Worm (Caenorhabditis elegans) whole organism, L3 larva: ENCODE measurements around the gene F23D12.3.

Source experiments
- ama-1 ChIP-seq: fragments of 150-350 bp; optimal IDR thresholded peaks from 2 replicates; lab custom pipeline; 2018
- ceh-16 ChIP-seq: sonication (generic microtip); optimal IDR thresholded peaks from 2 replicates; lab custom pipeline; 2017; ENCODE audit warnings: missing biosample characterization, missing genetic modification characterization
- lin-15B ChIP-seq: fragments of 150-350 bp; optimal IDR thresholded peaks from 2 replicates; lab custom pipeline; 2014; ENCODE audit warnings: missing biosample characterization, missing genetic modification characterization
- lsy-12 ChIP-seq: sonication (generic microtip); optimal IDR thresholded peaks from 2 replicates; lab custom pipeline; 2016; ENCODE audit warnings: mild to moderate bottlenecking, missing genetic modification characterization, missing compliant biosample characterization
- nhr-11 ChIP-seq: fragments of 150-350 bp; optimal IDR thresholded peaks from 2 replicates; lab custom pipeline; 2014; ENCODE audit warnings: missing biosample characterization, missing genetic modification characterization
- nhr-12 ChIP-seq: fragments of 150-350 bp; optimal IDR thresholded peaks from 2 replicates; lab custom pipeline; 2014; ENCODE audit warnings: missing biosample characterization, missing genetic modification characterization
- nhr-25 ChIP-seq: sonication (generic microtip); optimal IDR thresholded peaks from 2 replicates; lab custom pipeline; 2017; ENCODE audit warnings: missing biosample characterization, missing genetic modification characterization
- snpc-4 ChIP-seq: fragments of 150-350 bp; optimal IDR thresholded peaks from 2 replicates; lab custom pipeline; 2014; ENCODE audit warnings: missing biosample characterization, missing genetic modification characterization
- tbx-2 ChIP-seq: sonication (generic microtip); optimal IDR thresholded peaks from 2 replicates; lab custom pipeline; 2016; ENCODE audit warnings: mild to moderate bottlenecking, missing genetic modification characterization, missing compliant biosample characterization
- unc-62 ChIP-seq: fragments of 150-350 bp; sonication (generic microtip); optimal IDR thresholded peaks from 4 replicates; lab custom pipeline; 2014; ENCODE audit warnings: missing biosample characterization, missing genetic modification reagents, missing genetic modification characterization
- ztf-4 ChIP-seq: fragments of 150-350 bp; optimal IDR thresholded peaks from 2 replicates; lab custom pipeline; 2014; ENCODE audit warnings: missing biosample characterization, missing genetic modification characterization

- TF ChIP-seq snpc-4 (tag; lab: Kevin White, UChicago), result no peak
- no peak for TF ChIP-seq unc-62 (GFP tag; lab: Kevin White, UChicago)
- TF ChIP-seq nhr-25 (tag; lab: Kevin White, UChicago), result no peak
- TF ChIP-seq lsy-12 (tag; lab: Kevin White, UChicago), result no peak
- no peak for TF ChIP-seq nhr-12 (tag; lab: Kevin White, UChicago)
- TF ChIP-seq lin-15B (tag; lab: Kevin White, UChicago), result no peak
- no peak for TF ChIP-seq ztf-4 (tag; lab: Kevin White, UChicago)
- no peak for TF ChIP-seq ama-1 (lab: Kevin White, UChicago)
- TF ChIP-seq ceh-16 (tag; lab: Kevin White, UChicago), result no peak
- TF ChIP-seq nhr-11 (tag; lab: Kevin White, UChicago), result no peak
- no peak for TF ChIP-seq tbx-2 (tag; lab: Kevin White, UChicago)
These were observed 28.3 kb downstream of the F23D12.3 start, which contains the start of gene M163.10 for ce11 chrX:14470687-14471086.
